Fruit fly (Drosophila melanogaster) whole organism: Measurements from ENCODE around the gene CG16743.

ENCODE experiments used
- CG8478 ChIP-seq: fragments of >200 bp; optimal IDR thresholded peaks from 2 replicates; lab custom pipeline; 2018; ENCODE audit warnings: inconsistent platforms
- Dll ChIP-seq: fragments of >200 bp; optimal IDR thresholded peaks from 2 replicates; lab custom pipeline; 2017
- EcR ChIP-seq, 2 experiments: fragments of >200 bp; optimal IDR thresholded peaks; 2 replicates each; lab custom pipeline; 2017; ENCODE audit warnings: missing biosample characterization in 2 of 2, missing genetic modification characterization in 2 of 2, missing genetic modification reagents in 2 of 2
- pan ChIP-seq: fragments of >200 bp; optimal IDR thresholded peaks from 2 replicates; lab custom pipeline; 2017
- psq ChIP-seq: fragments of >200 bp; optimal IDR thresholded peaks from 2 replicates; lab custom pipeline; 2017
- usp ChIP-seq: fragments of >200 bp; optimal IDR thresholded peaks from 2 replicates; lab custom pipeline; 2017; ENCODE audit warnings: missing biosample characterization, missing genetic modification characterization, mixed read lengths

The CG16743 gene

DNA sequence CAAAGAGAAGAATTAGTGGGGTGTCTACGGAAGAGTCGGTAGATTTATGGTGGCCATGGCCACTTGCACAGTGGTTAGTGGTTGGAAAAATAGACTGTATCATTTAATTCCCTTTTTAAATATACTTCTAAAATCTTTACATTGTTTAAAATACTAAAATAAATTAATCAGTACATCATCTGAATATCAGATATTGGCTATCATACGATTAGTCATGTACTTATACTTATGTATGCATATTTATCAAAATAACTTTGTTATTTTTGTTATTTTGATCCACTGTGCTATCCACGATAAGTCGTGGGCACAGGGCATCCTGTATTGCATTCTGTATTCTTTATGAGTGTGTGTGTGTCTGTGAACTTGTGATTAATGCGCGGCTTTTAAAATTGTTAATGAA is 42.6 kb downstream of the CG16743 start:
- no peak for TF ChIP-seq Dll (lab: Kevin White, UChicago)
- TF ChIP-seq usp (GFP tag; lab: Kevin White, UChicago) = no peak
- TF ChIP-seq psq = no peak

DNA sequence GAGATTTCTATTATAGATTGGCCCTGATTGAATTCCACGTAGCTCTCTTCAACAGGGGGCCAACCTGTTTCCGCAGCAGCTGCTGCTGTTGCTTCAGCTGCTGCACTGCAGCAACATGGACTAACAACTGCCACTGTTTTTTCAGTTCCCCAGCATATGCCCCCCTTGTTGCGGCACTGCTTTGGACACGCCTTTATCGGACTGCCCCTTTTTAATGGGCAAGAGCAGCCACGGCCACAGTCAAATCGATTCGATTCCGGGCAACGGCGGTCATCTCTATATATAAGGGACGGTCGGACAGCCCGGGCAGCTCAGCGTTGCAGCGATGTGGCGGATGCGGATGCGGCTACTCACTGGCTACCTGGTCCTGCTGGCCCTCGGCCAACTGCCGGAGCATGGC is 43.2 kb downstream of the CG16743 start, which contains the start of gene Acp32CD:
Acp32CD (plus strand) TSS at position 301 of the 400 bp plus-strand sequence.
- TF ChIP-seq pan (lab: Kevin White, UChicago) (no peak), usp (GFP tag; lab: Kevin White, UChicago) (no peak), EcR (GFP tag; optimal IDR thresholded peaks at IDR 0.05; lab: Kevin White, UChicago) (no peak), psq (no peak), Dll (lab: Kevin White, UChicago) (no peak), CG8478 (lab: Kevin White, UChicago) (no peak)

DNA sequence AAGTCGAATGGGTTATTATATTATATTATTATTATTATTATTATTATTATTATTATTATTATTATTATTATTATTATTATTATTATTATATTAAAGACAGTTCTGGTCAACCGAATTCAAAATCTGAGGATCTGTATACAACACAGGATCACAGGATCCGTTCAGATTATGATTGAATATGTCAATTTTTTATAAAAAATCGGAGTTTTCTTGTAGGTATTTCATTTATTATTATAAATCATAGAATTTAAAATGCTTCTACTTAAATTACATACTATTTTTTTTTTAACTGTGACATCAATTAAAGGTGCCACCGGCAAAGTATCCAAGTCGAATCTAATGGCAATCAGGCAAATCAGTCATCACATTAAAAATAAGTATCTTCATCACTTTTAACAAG is 44.6 kb downstream of the CG16743 start, which contains the start of gene CG14913:
CG14913 (plus strand) TSS at position 301 of the 400 bp plus-strand sequence.
- no peak for TF ChIP-seq CG8478 (lab: Kevin White, UChicago)
- TF ChIP-seq EcR (GFP tag; optimal IDR thresholded peaks at IDR 0.05; lab: Kevin White, UChicago) = no peak
- no peak for TF ChIP-seq Dll (lab: Kevin White, UChicago)
- TF ChIP-seq pan (lab: Kevin White, UChicago) = no peak
- no peak for TF ChIP-seq psq
- TF ChIP-seq usp (GFP tag; lab: Kevin White, UChicago) = no peak

DNA sequence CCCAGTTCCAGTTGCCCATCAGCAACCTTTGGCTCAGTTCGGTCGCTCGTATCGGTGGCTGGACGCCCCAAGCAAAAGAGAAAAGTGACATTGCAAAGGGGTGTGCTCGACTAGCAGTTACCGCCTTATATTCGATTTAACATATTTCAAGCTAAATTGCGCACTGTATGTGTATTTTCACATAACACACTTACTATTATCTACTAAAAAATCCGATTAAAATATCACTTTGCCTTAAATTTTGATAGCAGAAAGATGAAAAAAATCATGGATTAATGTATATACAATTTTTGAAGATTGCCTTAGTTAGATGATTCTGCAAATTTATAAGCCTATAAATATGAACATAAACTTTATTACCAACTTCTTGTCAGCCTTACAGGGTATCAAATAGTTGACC is 49.5 kb downstream of the CG16743 start:
- TF ChIP-seq psq = no peak
- TF ChIP-seq EcR (GFP tag; optimal IDR thresholded peaks at IDR 0.05; lab: Kevin White, UChicago) = no peak
- TF ChIP-seq pan (lab: Kevin White, UChicago) = peak; percentile 78

DNA sequence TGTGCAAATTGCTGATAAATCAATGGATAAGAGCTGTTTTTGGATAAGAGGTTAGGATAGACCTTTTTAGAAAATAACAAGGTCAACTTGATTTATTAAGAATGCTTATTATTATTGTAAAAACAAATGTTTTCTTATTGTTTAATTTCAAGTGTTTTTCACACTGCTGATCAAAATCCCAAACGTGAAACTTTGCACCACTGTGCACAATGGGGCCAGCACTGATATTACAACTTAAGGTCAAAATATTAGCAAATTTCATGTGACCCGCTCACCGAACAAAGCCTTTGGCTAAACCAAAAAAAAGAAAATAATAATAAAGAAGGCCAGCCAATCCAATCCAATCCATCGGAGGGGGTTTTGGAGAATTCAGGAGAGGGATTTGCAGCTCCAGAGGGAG is 50.7 kb downstream of the CG16743 start:
- TF ChIP-seq EcR (GFP tag; optimal IDR thresholded peaks at IDR 0.05; lab: Kevin White, UChicago) = no peak
- no peak for TF ChIP-seq CG8478 (lab: Kevin White, UChicago)
- no peak for TF ChIP-seq usp (GFP tag; lab: Kevin White, UChicago)
- no peak for TF ChIP-seq Dll (lab: Kevin White, UChicago)
- no peak for TF ChIP-seq pan (lab: Kevin White, UChicago)
- TF ChIP-seq psq = no peak
